Worm (Caenorhabditis elegans) whole organism, L4 larva: ENCODE data around the gene C08F11.12.
A peak's percentile ranks its signal among the peaks of the same experiment; 100 is the strongest.
"Not testable (repeated sequence)": the region's sequence is repeated elsewhere in the genome, so short reads cannot be mapped to it uniquely, and the experiment has no call there.

Source experiments
- D1046.2 ChIP-seq: fragments of 200-800 bp; sonication (Bioruptor generic); IDR thresholded peaks from 2 replicates; pipeline ENCODE4 v1.3.6; 2022; ENCODE audit warnings: missing genetic modification characterization, missing compliant biosample characterization
- R02D3.7 ChIP-seq: fragments of 150-350 bp; sonication (generic microtip); optimal IDR thresholded peaks from 3 replicates; lab custom pipeline; 2014; ENCODE audit warnings: missing biosample characterization, missing genetic modification characterization
- T20F7.1 ChIP-seq: fragments of 200-800 bp; sonication (Bioruptor generic); optimal IDR thresholded peaks from 2 replicates; lab custom pipeline; 2018; ENCODE audit warnings: mild to moderate bottlenecking, missing genetic modification characterization, missing compliant biosample characterization
- T26A8.4 ChIP-seq: fragments of 200-800 bp; sonication (Bioruptor generic); IDR thresholded peaks from 2 replicates; pipeline ENCODE4 v1.3.6; 2022; ENCODE audit warnings: missing genetic modification characterization, missing compliant biosample characterization
- ZK337.2 ChIP-seq: fragments of 200-800 bp; sonication (Bioruptor generic); IDR thresholded peaks from 2 replicates; pipeline ENCODE4 v1.3.6; 2022; ENCODE audit warnings: missing genetic modification reagents, missing genetic modification characterization, missing compliant biosample characterization
- aha-1 ChIP-seq: fragments of 150-350 bp; peaks from one replicate; lab custom pipeline; 2014; ENCODE audit warnings: missing biosample characterization, missing genetic modification characterization
- aly-2 ChIP-seq: sonication (generic microtip); optimal IDR thresholded peaks from 2 replicates; lab custom pipeline; 2018; ENCODE audit warnings: missing biosample characterization, missing genetic modification characterization
- arid-1 ChIP-seq: fragments of 200-800 bp; sonication (Bioruptor generic); conservative IDR thresholded peaks from 2 replicates; pipeline ENCODE4 v1.3.6; 2022; ENCODE audit warnings: missing genetic modification reagents, missing genetic modification characterization, missing compliant biosample characterization
- ceh-20 ChIP-seq: fragments of 200-800 bp; sonication (Bioruptor generic); IDR thresholded peaks from 2 replicates; pipeline ENCODE4 v1.3.6; 2022; ENCODE audit warnings: missing genetic modification reagents, missing genetic modification characterization, missing compliant biosample characterization
- ceh-44 ChIP-seq: fragments of 200-800 bp; sonication (Bioruptor generic); IDR thresholded peaks from 2 replicates; pipeline ENCODE4 v1.3.6; 2022; ENCODE audit warnings: missing genetic modification reagents, missing genetic modification characterization, missing compliant biosample characterization
- ctbp-1 ChIP-seq: fragments of 200-800 bp; sonication (Bioruptor generic); IDR thresholded peaks from 2 replicates; pipeline ENCODE4 v1.3.6; 2022; ENCODE audit warnings: missing genetic modification reagents, missing genetic modification characterization, missing compliant biosample characterization
- daf-16 ChIP-seq, 3 experiments: sonication (generic microtip); optimal IDR thresholded peaks; 2 replicates each; lab custom pipeline; 2016 to 2017; ENCODE audit warnings: missing genetic modification characterization in 3 of 3, missing genetic modification reagents in 3 of 3, mild to moderate bottlenecking in 2 of 3, missing compliant biosample characterization in 2 of 3, missing biosample characterization in 1 of 3, moderate library complexity in 1 of 3
- dmd-6 ChIP-seq: fragments of 200-800 bp; sonication (Bioruptor generic); IDR thresholded peaks from 2 replicates; pipeline ENCODE4 v1.3.6; 2022; ENCODE audit warnings: missing genetic modification reagents, missing genetic modification characterization, missing compliant biosample characterization
- dmd-8 ChIP-seq: fragments of 200-800 bp; sonication (Bioruptor generic); IDR thresholded peaks from 2 replicates; pipeline ENCODE4 v1.3.6; 2022; ENCODE audit warnings: missing genetic modification characterization, missing compliant biosample characterization
- dmd-9 ChIP-seq: fragments of 200-800 bp; sonication (Bioruptor generic); IDR thresholded peaks from 2 replicates; pipeline ENCODE4 v1.3.6; 2022; ENCODE audit warnings: missing genetic modification reagents, missing genetic modification characterization, missing compliant biosample characterization
- dpl-1 ChIP-seq: fragments of 150-350 bp; optimal IDR thresholded peaks from 2 replicates; lab custom pipeline; 2014; ENCODE audit warnings: missing biosample characterization, missing genetic modification reagents, missing genetic modification characterization
- egl-43 ChIP-seq: fragments of 200-800 bp; sonication (Bioruptor generic); IDR thresholded peaks from 2 replicates; pipeline ENCODE4 v1.3.6; 2022; ENCODE audit warnings: missing genetic modification reagents, missing genetic modification characterization, missing compliant biosample characterization
- gei-8 ChIP-seq: fragments of 200-800 bp; sonication (Bioruptor generic); optimal IDR thresholded peaks from 2 replicates; lab custom pipeline; 2018; ENCODE audit warnings: mild to moderate bottlenecking, missing genetic modification characterization, missing compliant biosample characterization
- hlh-11 ChIP-seq: fragments of 200-800 bp; sonication (Bioruptor generic); optimal IDR thresholded peaks from 2 replicates; lab custom pipeline; 2018; ENCODE audit warnings: mild to moderate bottlenecking, missing genetic modification characterization, missing compliant biosample characterization
- jun-1 ChIP-seq: fragments of 150-350 bp; optimal IDR thresholded peaks from 2 replicates; lab custom pipeline; 2014; ENCODE audit warnings: missing biosample characterization, missing genetic modification reagents, missing genetic modification characterization
- lim-7 ChIP-seq: fragments of 200-800 bp; sonication (Bioruptor generic); IDR thresholded peaks from 2 replicates; pipeline ENCODE4 v1.3.6; 2022; ENCODE audit warnings: missing genetic modification characterization, missing compliant biosample characterization
- lin-1 ChIP-seq: fragments of 200-800 bp; sonication (Bioruptor generic); IDR thresholded peaks from 2 replicates; pipeline ENCODE4 v1.3.6; 2022; ENCODE audit warnings: missing genetic modification reagents, missing genetic modification characterization, missing compliant biosample characterization
- lin-15B ChIP-seq: fragments of 150-350 bp; sonication (generic microtip); optimal IDR thresholded peaks from 3 replicates; lab custom pipeline; 2014; ENCODE audit warnings: missing biosample characterization, missing genetic modification characterization
- lin-29 ChIP-seq: fragments of 200-800 bp; sonication (Bioruptor generic); IDR thresholded peaks from 2 replicates; pipeline ENCODE4 v1.3.6; 2022; ENCODE audit warnings: missing genetic modification reagents, missing genetic modification characterization, missing compliant biosample characterization
- lin-39 ChIP-seq: fragments of 150-350 bp; optimal IDR thresholded peaks from 2 replicates; lab custom pipeline; 2014; ENCODE audit warnings: missing biosample characterization, missing genetic modification reagents, missing genetic modification characterization
- lsy-2 ChIP-seq, 2 experiments: fragments of 150-350 bp in 1 of 2; sonication (generic microtip) in 1 of 2; optimal IDR thresholded peaks; 2 replicates each; lab custom pipeline; 2014 to 2017; ENCODE audit warnings: missing biosample characterization in 2 of 2, missing genetic modification characterization in 2 of 2
- mdt-29 ChIP-seq: fragments of 200-800 bp; sonication (Bioruptor generic); IDR thresholded peaks from 2 replicates; pipeline ENCODE4 v1.3.6; 2022; ENCODE audit warnings: missing genetic modification reagents, missing genetic modification characterization, missing compliant biosample characterization
- mep-1 ChIP-seq: fragments of 150-350 bp; sonication (generic microtip); optimal IDR thresholded peaks from 3 replicates; lab custom pipeline; 2014; ENCODE audit warnings: missing biosample characterization, missing genetic modification characterization
- mxl-3 ChIP-seq: fragments of 200-800 bp; sonication (Bioruptor generic); optimal IDR thresholded peaks from 2 replicates; lab custom pipeline; 2018; ENCODE audit warnings: mild to moderate bottlenecking, missing genetic modification characterization, missing compliant biosample characterization
- nhr-10 ChIP-seq: fragments of 150-350 bp; optimal IDR thresholded peaks from 2 replicates; lab custom pipeline; 2014; ENCODE audit warnings: missing biosample characterization, missing genetic modification characterization
- nhr-48 ChIP-seq: sonication (generic microtip); optimal IDR thresholded peaks from 2 replicates; lab custom pipeline; 2016; ENCODE audit warnings: mild to moderate bottlenecking, missing genetic modification characterization, missing compliant biosample characterization
- nhr-76 ChIP-seq: fragments of 150-350 bp; optimal IDR thresholded peaks from 2 replicates; lab custom pipeline; 2014; ENCODE audit warnings: missing biosample characterization, missing genetic modification characterization
- nhr-77 ChIP-seq: fragments of 150-350 bp; optimal IDR thresholded peaks from 2 replicates; lab custom pipeline; 2014; ENCODE audit warnings: missing biosample characterization, missing genetic modification characterization
- pha-4 ChIP-seq, 2 experiments: fragments of 150-350 bp in 1 of 2; fragments of 200-800 bp in 1 of 2; sonication (Bioruptor generic) in 1 of 2; IDR thresholded peaks in 1 of 2; optimal IDR thresholded peaks in 1 of 2; 2 replicates each; pipeline versions ENCODE4 v1.3.6 to Lab custom; 2014 to 2022; ENCODE audit warnings: missing genetic modification characterization in 2 of 2, missing genetic modification reagents in 2 of 2, missing biosample characterization in 1 of 2, missing compliant biosample characterization in 1 of 2
- pqm-1 ChIP-seq: sonication (generic microtip); optimal IDR thresholded peaks from 2 replicates; lab custom pipeline; 2017; ENCODE audit warnings: missing biosample characterization, missing genetic modification characterization
- rbr-2 ChIP-seq: sonication (generic microtip); optimal IDR thresholded peaks from 2 replicates; lab custom pipeline; 2016; ENCODE audit warnings: missing genotype, missing genetic modification characterization, missing compliant biosample characterization
- skn-1 ChIP-seq: fragments of 150-350 bp; optimal IDR thresholded peaks from 2 replicates; lab custom pipeline; 2014; ENCODE audit warnings: missing biosample characterization, missing genetic modification characterization
- snpc-1.2 ChIP-seq: fragments of 200-800 bp; sonication (Bioruptor generic); IDR thresholded peaks from 2 replicates; pipeline ENCODE4 v1.3.6; 2022; ENCODE audit warnings: missing genetic modification reagents, missing genetic modification characterization, missing compliant biosample characterization
- spr-1 ChIP-seq: sonication (generic microtip); optimal IDR thresholded peaks from 2 replicates; lab custom pipeline; 2016; ENCODE audit warnings: mild to moderate bottlenecking, missing genetic modification characterization, missing compliant biosample characterization
- tra-1 ChIP-seq: fragments of 200-800 bp; sonication (Bioruptor generic); IDR thresholded peaks from 2 replicates; pipeline ENCODE4 v1.3.6; 2022; ENCODE audit warnings: missing genetic modification reagents, missing genetic modification characterization, missing compliant biosample characterization
- unc-39 ChIP-seq: sonication (generic microtip); optimal IDR thresholded peaks from 2 replicates; lab custom pipeline; 2017; ENCODE audit warnings: missing biosample characterization, missing genetic modification characterization
- unc-62 ChIP-seq, 3 experiments: fragments of 150-350 bp in 1 of 3; sonication (generic microtip); optimal IDR thresholded peaks in 2 of 3; peaks in 1 of 3; 1 replicate in 1 of 3; 2 replicates in 2 of 3; lab custom pipeline; 2014 to 2017; ENCODE audit warnings: missing biosample characterization in 3 of 3, missing genetic modification characterization in 3 of 3, missing genetic modification reagents in 3 of 3, missing genotype in 1 of 3
- vab-7 ChIP-seq: fragments of 200-800 bp; sonication (Bioruptor generic); IDR thresholded peaks from 2 replicates; pipeline ENCODE4 v1.3.6; 2022; ENCODE audit warnings: missing genetic modification reagents, missing genetic modification characterization, missing compliant biosample characterization
- zfp-3 ChIP-seq: fragments of 200-800 bp; sonication (Bioruptor generic); conservative IDR thresholded peaks from 2 replicates; pipeline ENCODE4 v1.3.6; 2022; ENCODE audit warnings: missing genetic modification reagents, missing genetic modification characterization, missing compliant biosample characterization
- zip-2 ChIP-seq: fragments of 150-350 bp; optimal IDR thresholded peaks from 2 replicates; lab custom pipeline; 2014; ENCODE audit warnings: missing biosample characterization, missing genetic modification characterization
- ztf-11 ChIP-seq: fragments of 150-350 bp; optimal IDR thresholded peaks from 2 replicates; lab custom pipeline; 2014; ENCODE audit warnings: missing biosample characterization, missing genetic modification characterization

C08F11.12 gene

ce11 chrIV:13651411-13651810, at the start of gene C08F11.12:
Gene C08F11.12, minus strand, starts transcription at chrIV:13651511.
- TF ChIP-seq lin-39; mdt-29 (GFP tag; lab: Robert Waterston, UW); nhr-48: not testable (repeated sequence)
- TF ChIP-seq, all 104 proteins: peak for 0; not testable (repeated sequence) for 104

ce11 chrIV:13700847-13701246, 49.5 kb upstream of the C08F11.12 start:
- TF ChIP-seq unc-39 (no peak), hlh-11 (no peak), tra-1 (GFP tag; lab: Robert Waterston, UW) (no peak), nhr-76 (tag; lab: Kevin White, UChicago) (no peak), mep-1 (tag; lab: Kevin White, UChicago) (peak; percentile 16), arid-1 (GFP tag; lab: Robert Waterston, UW) (no peak), lin-15B (tag; lab: Kevin White, UChicago) (no peak), R02D3.7 (tag; lab: Kevin White, UChicago) (no peak), jun-1 (tag; lab: Kevin White, UChicago) (no peak), aha-1 (tag; lab: Kevin White, UChicago) (peak; percentile 50), dmd-6 (GFP tag; lab: Robert Waterston, UW) (no peak)

- TF ChIP-seq egl-43 (GFP tag; lab: Robert Waterston, UW) = no peak
- no peak for TF ChIP-seq snpc-1.2 (GFP tag; lab: Robert Waterston, UW)
- TF ChIP-seq mxl-3 (GFP tag; lab: Kevin White, UChicago) = no peak
- no peak for TF ChIP-seq ctbp-1 (GFP tag; lab: Robert Waterston, UW)
- peak in 1 of 2 experiments; percentile 44 for TF ChIP-seq daf-16 (GFP tag; optimal IDR thresholded peaks at IDR 0.05; lab: Kevin White, UChicago)
- TF ChIP-seq daf-16 (tag; optimal IDR thresholded peaks at IDR 0.05; lab: Kevin White, UChicago) = no peak
- TF ChIP-seq zip-2 (tag; lab: Kevin White, UChicago) = no peak
- no peak for TF ChIP-seq lin-29
- no peak for TF ChIP-seq ZK337.2 (GFP tag; lab: Robert Waterston, UW)
- no peak for TF ChIP-seq lim-7
- no peak for TF ChIP-seq nhr-10 (tag; lab: Kevin White, UChicago)
- TF ChIP-seq spr-1 (tag; lab: Kevin White, UChicago) = no peak
- no peak for TF ChIP-seq nhr-77 (tag; lab: Kevin White, UChicago)
- no peak for TF ChIP-seq mdt-29 (GFP tag; lab: Robert Waterston, UW)
- TF ChIP-seq ztf-11 (tag; lab: Kevin White, UChicago) = no peak
- TF ChIP-seq dmd-8 = no peak
- TF ChIP-seq pha-4 (GFP tag; IDR thresholded peaks at IDR 0.05; lab: Robert Waterston, UW) = no peak
- TF ChIP-seq pha-4 (tag; optimal IDR thresholded peaks at IDR 0.05; lab: Kevin White, UChicago) = no peak
- TF ChIP-seq aly-2 (tag; lab: Kevin White, UChicago) = no peak
- TF ChIP-seq D1046.2 (GFP tag; lab: Robert Waterston, UW) = no peak
- TF ChIP-seq ceh-20 (GFP tag; lab: Robert Waterston, UW) = peak; percentile 94
- no peak for TF ChIP-seq arid-1 (GFP tag; lab: Robert Waterston, UW)
- no peak for TF ChIP-seq pqm-1 (tag; lab: Kevin White, UChicago)
- no peak for TF ChIP-seq zfp-3 (GFP tag; lab: Robert Waterston, UW)
- TF ChIP-seq hlh-11 = peak; percentile 18
- TF ChIP-seq T26A8.4 (GFP tag; lab: Robert Waterston, UW) = no peak
- TF ChIP-seq ceh-44 = no peak
- TF ChIP-seq vab-7 (GFP tag; lab: Robert Waterston, UW) = 0 out of 2 replicates have a peak, but pooled peaks have one; percentile 13
- no peak for TF ChIP-seq dmd-9 (GFP tag; lab: Robert Waterston, UW)
- TF ChIP-seq lsy-2 (tag; optimal IDR thresholded peaks at IDR 0.05; lab: Kevin White, UChicago) = peak in 1 of 2 experiments; percentile 21
- peak; percentile 48; the same call in 1 of the 2 replicates for TF ChIP-seq tra-1 (GFP tag; lab: Robert Waterston, UW)
- no peak for TF ChIP-seq jun-1 (tag; lab: Kevin White, UChicago)
- TF ChIP-seq dpl-1 (GFP tag; lab: Kevin White, UChicago) = no peak
- TF ChIP-seq lin-39 = peak; percentile 72
- TF ChIP-seq unc-62 (GFP tag; optimal IDR thresholded peaks at IDR 0.05 in 1 of 2; lab: Kevin White, UChicago) = peak in 1 of 2 experiments; percentile 97
- peak; percentile 1 for TF ChIP-seq unc-62 (tag; optimal IDR thresholded peaks at IDR 0.05; lab: Kevin White, UChicago)
- no peak for TF ChIP-seq gei-8 (GFP tag; lab: Kevin White, UChicago)
- TF ChIP-seq T20F7.1 (GFP tag; lab: Kevin White, UChicago) = no peak
- no peak for TF ChIP-seq lin-1 (GFP tag; lab: Robert Waterston, UW)
- TF ChIP-seq skn-1 (tag; lab: Kevin White, UChicago) = no peak
- TF ChIP-seq rbr-2 (tag; lab: Kevin White, UChicago) = peak; percentile 2
Measured at ce11 chrIV:13699384-13699788, 48.1 kb upstream of the C08F11.12 start.
